Fruit fly (Drosophila melanogaster): ENCODE results near the gene Reph.

Reph gene

DNA sequence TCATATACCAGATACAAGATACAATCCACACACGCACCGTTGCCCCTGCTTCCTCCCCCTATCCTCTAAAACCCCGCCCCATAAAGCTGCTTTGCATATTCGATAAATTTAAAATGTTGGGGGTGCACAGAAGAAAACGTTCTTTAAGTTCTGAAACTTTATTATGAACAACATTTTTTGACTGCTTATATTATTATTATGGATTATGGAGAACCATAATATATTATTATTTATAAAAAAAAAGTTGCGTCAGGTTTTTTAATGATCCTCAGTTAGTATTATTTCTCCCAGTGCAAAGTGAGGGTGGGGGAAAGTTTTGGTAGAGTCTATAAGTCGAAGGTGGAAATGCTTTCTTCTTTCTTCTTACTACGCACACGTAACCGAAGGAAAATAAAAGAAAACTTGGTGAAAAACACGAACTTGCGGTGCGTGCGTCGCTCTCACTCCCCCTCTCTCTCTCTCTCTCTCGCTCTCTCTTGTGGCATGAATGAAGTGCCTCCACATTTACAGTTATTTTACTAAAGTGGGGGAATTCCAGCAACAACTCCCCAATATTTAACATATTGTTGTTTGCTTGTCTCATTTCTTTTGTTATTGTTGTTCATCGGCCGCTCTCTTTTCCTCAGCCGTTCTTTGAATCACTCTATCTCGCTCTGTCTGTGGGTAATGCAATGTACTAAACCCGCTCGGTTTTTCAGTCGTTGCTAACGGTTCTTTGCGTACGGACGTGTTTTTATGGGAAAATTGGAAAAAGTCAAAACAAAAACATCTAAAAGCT lies 13.9 kb upstream of the Reph start (continued):
- TF ChIP-seq CG14965 (GFP tag; optimal IDR thresholded peaks at IDR 0.05; ENCODE audit: borderline replicate concordance): no peak
- TF ChIP-seq dati (GFP tag; IDR thresholded peaks at IDR 0.05): peak; percentile 38; the same call in 1 of the 2 replicates
- TF ChIP-seq CG43689 (GFP tag; IDR thresholded peaks at IDR 0.05): peak; percentile 34; the same call in 1 of the 2 replicates
- TF ChIP-seq CG7786 (GFP tag; optimal IDR thresholded peaks at IDR 0.05): no peak
- TF ChIP-seq da (GFP tag; optimal IDR thresholded peaks at IDR 0.05): no peak
- peak; percentile 72 for TF ChIP-seq ewg (GFP tag; optimal IDR thresholded peaks at IDR 0.05)
- peak; percentile 80 for TF ChIP-seq CG1602 (GFP tag; optimal IDR thresholded peaks at IDR 0.05)
- peak; percentile 83 for TF ChIP-seq esg (GFP tag; conservative IDR thresholded peaks at IDR 0.05)
- no peak for TF ChIP-seq wek (GFP tag; optimal IDR thresholded peaks at IDR 0.05)
- peak; percentile 51 for TF ChIP-seq CG3065 (GFP tag; optimal IDR thresholded peaks at IDR 0.05)
- no peak for TF ChIP-seq usp (GFP tag; optimal IDR thresholded peaks at IDR 0.05)
- no peak for TF ChIP-seq fru (optimal IDR thresholded peaks at IDR 0.05)
- TF ChIP-seq Sry-δ (GFP tag; optimal IDR thresholded peaks at IDR 0.05): no peak
- peak; percentile 51 for TF ChIP-seq run (tag; optimal IDR thresholded peaks at IDR 0.05)
- peak; percentile 48 for TF ChIP-seq Meics (GFP tag; optimal IDR thresholded peaks at IDR 0.05)
- no peak for TF ChIP-seq btn (GFP tag; optimal IDR thresholded peaks at IDR 0.05)
- peak; percentile 75 for TF ChIP-seq Deaf1 (tag; optimal IDR thresholded peaks at IDR 0.05)
- 0 out of 3 replicates have a peak, but pooled peaks have one; percentile 67 for TF ChIP-seq CG11456 (GFP tag; IDR thresholded peaks at IDR 0.05)
- TF ChIP-seq bcd (GFP tag; optimal IDR thresholded peaks at IDR 0.05): peak; percentile 69
- TF ChIP-seq chif (GFP tag; optimal IDR thresholded peaks at IDR 0.05): peak; percentile 2 to 36
- TF ChIP-seq odd (GFP tag; optimal IDR thresholded peaks at IDR 0.05): peak; percentile 24
- TF ChIP-seq mam (GFP tag; optimal IDR thresholded peaks at IDR 0.05): no peak
- no peak for TF ChIP-seq Side (GFP tag; optimal IDR thresholded peaks at IDR 0.05)
- TF ChIP-seq ERR (GFP tag; optimal IDR thresholded peaks at IDR 0.05): no peak
- TF ChIP-seq CG6272 (GFP tag; IDR thresholded peaks at IDR 0.05): peak; percentile 70
- peak; percentile 82 for TF ChIP-seq CG10431 (GFP tag; optimal IDR thresholded peaks at IDR 0.05)
- no peak for TF ChIP-seq insv (GFP tag; optimal IDR thresholded peaks at IDR 0.05)
- peak; percentile 43 for TF ChIP-seq zf30C (GFP tag; optimal IDR thresholded peaks at IDR 0.05)
- TF ChIP-seq en (GFP tag; optimal IDR thresholded peaks at IDR 0.05): no peak
- TF ChIP-seq CTCF (GFP tag; optimal IDR thresholded peaks at IDR 0.05): peak; percentile 46
- peak; percentile 59 for TF ChIP-seq CG17802 (tag; optimal IDR thresholded peaks at IDR 0.05)
- peak; percentile 13 for TF ChIP-seq CG31388 (GFP tag; optimal IDR thresholded peaks at IDR 0.05)
- TF ChIP-seq CG10147 (GFP tag; optimal IDR thresholded peaks at IDR 0.05): no peak
- TF ChIP-seq CG7271 (tag; optimal IDR thresholded peaks at IDR 0.05): peak; percentile 32
- TF ChIP-seq zen2 (GFP tag; IDR thresholded peaks at IDR 0.05; ENCODE audit: partially characterized antibody): no peak
- no peak for TF ChIP-seq CG10543 (GFP tag; optimal IDR thresholded peaks at IDR 0.05)
- TF ChIP-seq sob (GFP tag; IDR thresholded peaks at IDR 0.05): peak; percentile 68
- peak; percentile 91 for TF ChIP-seq CG3407 (GFP tag; optimal IDR thresholded peaks at IDR 0.05)
- TF ChIP-seq Bgb (GFP tag; IDR thresholded peaks at IDR 0.05; ENCODE audit: partially characterized antibody): no peak; the same call in 1 of the 2 replicates
- no peak for TF ChIP-seq Hand (GFP tag; optimal IDR thresholded peaks at IDR 0.05)
- TF ChIP-seq sqz (GFP tag; optimal IDR thresholded peaks at IDR 0.05): peak; percentile 51
- no peak for TF ChIP-seq HmgZ (tag; optimal IDR thresholded peaks at IDR 0.05)
- peak; percentile 76 for TF ChIP-seq stc (GFP tag; IDR thresholded peaks at IDR 0.05)
- no peak for TF ChIP-seq sr (GFP tag; IDR thresholded peaks at IDR 0.05)
- no peak for TF ChIP-seq Scr (GFP tag; IDR thresholded peaks at IDR 0.05; ENCODE audit: partially characterized antibody)
- no peak for TF ChIP-seq HLH4C (GFP tag; IDR thresholded peaks at IDR 0.05; ENCODE audit: partially characterized antibody)
- TF ChIP-seq Vsx1 (GFP tag; optimal IDR thresholded peaks at IDR 0.05): peak; percentile 57
- TF ChIP-seq CG5953 (GFP tag; IDR thresholded peaks at IDR 0.05): peak; percentile 68
- no peak for TF ChIP-seq MESR4 (GFP tag; optimal IDR thresholded peaks at IDR 0.05)
- TF ChIP-seq CG9932 (GFP tag; IDR thresholded peaks at IDR 0.05): peak; percentile 37; the same call in 1 of the 2 replicates
